Worm (Caenorhabditis elegans): ENCODE data around the gene dmd-3.

ce11 chrV:19636194-19636584 lies 18.9 kb downstream of the dmd-3 start:
- TF ChIP-seq blmp-1 (tag; optimal IDR thresholded peaks at IDR 0.05) (no peak), elt-1 (tag; optimal IDR thresholded peaks at IDR 0.05; ENCODE audit: borderline replicate concordance, insufficient read depth) (no peak)
